Worm (Caenorhabditis elegans) whole organism, L4/young adult: Measurements from ENCODE around the gene Y44A6C.1.

ENCODE experiments used
- W03F9.2 ChIP-seq: fragments of 150-350 bp; optimal IDR thresholded peaks from 2 replicates; lab custom pipeline; 2014; ENCODE audit warnings: missing biosample characterization, missing genetic modification characterization
- dao-5 ChIP-seq: sonication (generic microtip); optimal IDR thresholded peaks from 2 replicates; lab custom pipeline; 2016; ENCODE audit warnings: missing genotype, missing genetic modification characterization, moderate library complexity, missing compliant biosample characterization
- him-1 ChIP-seq: sonication (generic microtip); optimal IDR thresholded peaks from 2 replicates; lab custom pipeline; 2016; ENCODE audit warnings: missing genotype, missing genetic modification reagents, missing genetic modification characterization, missing compliant biosample characterization

DNA sequence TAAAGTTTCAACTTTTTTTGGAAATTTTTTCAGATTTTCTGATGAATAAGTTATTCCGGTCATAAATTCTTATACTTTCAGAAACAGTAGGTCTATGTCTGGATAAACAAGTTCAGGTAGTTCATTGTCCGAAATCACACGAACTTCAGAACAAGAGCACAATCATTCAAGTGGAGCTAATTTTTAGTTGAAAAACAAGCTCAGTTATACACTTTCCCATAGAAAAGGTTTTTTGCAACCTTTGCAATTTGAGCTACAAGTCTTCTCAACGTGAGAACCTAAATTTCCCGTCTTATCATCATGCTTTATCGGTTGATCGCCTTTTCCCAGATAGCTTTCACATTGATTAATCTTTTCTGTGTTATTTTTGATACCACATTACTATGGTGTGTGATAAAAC lies 18.1 kb downstream of the Y44A6C.1 start, which contains the start of gene srxa-1:
- TF ChIP-seq him-1 (tag; lab: Kevin White, UChicago), result no peak
- no peak for TF ChIP-seq dao-5 (tag; lab: Kevin White, UChicago)
- no peak for TF ChIP-seq W03F9.2 (tag; lab: Kevin White, UChicago)
